Fruit fly (Drosophila melanogaster): ENCODE data around the gene Drsl2.

The Drsl2 gene

dm6 chr3L:3303534-3304459 lies 10.4 kb upstream of the Drsl2 start, which contains the start of gene ZnT63C (continued):
- TF ChIP-seq fkh (GFP tag; optimal IDR thresholded peaks at IDR 0.05) (no peak), Eip93F (GFP tag; optimal IDR thresholded peaks at IDR 0.05) (no peak), cyc (GFP tag; optimal IDR thresholded peaks at IDR 0.05) (peak; percentile 31), CG7368 (GFP tag; optimal IDR thresholded peaks at IDR 0.05) (peak; percentile 15), svp (GFP tag) (peak; percentile 65), CG15336 (GFP tag; IDR thresholded peaks at IDR 0.05) (0 out of 2 replicates have a peak, but pooled peaks have one; percentile 18), OdsH (GFP tag; optimal IDR thresholded peaks at IDR 0.05) (peak; percentile 16), Hr4 (GFP tag; optimal IDR thresholded peaks at IDR 0.05) (peak; percentile 31), Ets96B (tag; optimal IDR thresholded peaks at IDR 0.05) (peak; percentile 49), CG4318 (GFP tag; optimal IDR thresholded peaks at IDR 0.05) (no peak), acj6 (GFP tag; optimal IDR thresholded peaks at IDR 0.05) (peak; percentile 54), dac (GFP tag; optimal IDR thresholded peaks at IDR 0.05) (no peak), CG11762 (GFP tag; optimal IDR thresholded peaks at IDR 0.05; ENCODE audit: insufficient read depth) (no peak), Sox102F (GFP tag; optimal IDR thresholded peaks at IDR 0.05) (peak; percentile 33), Eip75B (GFP tag; optimal IDR thresholded peaks at IDR 0.05) (peak; percentile 35), Hr38 (GFP tag; optimal IDR thresholded peaks at IDR 0.05) (no peak), CG11294 (GFP tag; IDR thresholded peaks at IDR 0.05) (no peak), net (GFP tag; optimal IDR thresholded peaks at IDR 0.05) (peak; percentile 34), Sox14 (GFP tag; optimal IDR thresholded peaks at IDR 0.05) (peak; percentile 48), Ets21C (GFP tag; optimal IDR thresholded peaks at IDR 0.05) (peak; percentile 6)

- TF ChIP-seq CG7368 (GFP tag; optimal IDR thresholded peaks at IDR 0.05): no peak
Observed at dm6 chr3L:3304740-3305139, 9.4 kb upstream of the Drsl2 start.

dm6 chr3L:3305430-3305829 lies 8.7 kb upstream of the Drsl2 start:
- TF ChIP-seq fkh (GFP tag; optimal IDR thresholded peaks at IDR 0.05) (peak; percentile 84), CG11762 (GFP tag; optimal IDR thresholded peaks at IDR 0.05; ENCODE audit: insufficient read depth) (no peak)

dm6 chr3L:3306515-3306914 lies 7.6 kb upstream of the Drsl2 start:
- no peak for TF ChIP-seq CG32006 (GFP tag; optimal IDR thresholded peaks at IDR 0.05)

- TF ChIP-seq salr (GFP tag; optimal IDR thresholded peaks at IDR 0.05) (no peak), Met (GFP tag; optimal IDR thresholded peaks at IDR 0.05) (no peak), CG6792 (GFP tag; optimal IDR thresholded peaks at IDR 0.05) (no peak), CG16779 (tag; optimal IDR thresholded peaks at IDR 0.05) (no peak), Hr4 (GFP tag; optimal IDR thresholded peaks at IDR 0.05) (no peak), Ets96B (tag; optimal IDR thresholded peaks at IDR 0.05) (no peak), CG31627 (GFP tag; optimal IDR thresholded peaks at IDR 0.05) (no peak), CG3032 (tag; optimal IDR thresholded peaks at IDR 0.05) (no peak), dsx (GFP tag; optimal IDR thresholded peaks at IDR 0.05; ENCODE audit: poor library complexity, severe bottlenecking) (no peak), CG15336 (GFP tag; IDR thresholded peaks at IDR 0.05) (no peak), achi (GFP tag; optimal IDR thresholded peaks at IDR 0.05) (no peak), dac (GFP tag; optimal IDR thresholded peaks at IDR 0.05) (no peak), CG6808 (GFP tag; optimal IDR thresholded peaks at IDR 0.05) (no peak), CG34406 (GFP tag; optimal IDR thresholded peaks at IDR 0.05) (no peak), CG8319 (GFP tag; optimal IDR thresholded peaks at IDR 0.05) (no peak), CG11294 (GFP tag; IDR thresholded peaks at IDR 0.05) (no peak)
Observed at dm6 chr3L:3307593-3307992, 6.6 kb upstream of the Drsl2 start.
